Worm (Caenorhabditis elegans) whole organism, L3 larva: ENCODE measurements around the gene dolk-1.

Experiments
- ama-1 ChIP-seq: fragments of 150-350 bp; optimal IDR thresholded peaks from 2 replicates; lab custom pipeline; 2018
- ceh-16 ChIP-seq: sonication (generic microtip); optimal IDR thresholded peaks from 2 replicates; lab custom pipeline; 2017; ENCODE audit warnings: missing biosample characterization, missing genetic modification characterization
- ceh-28 ChIP-seq: fragments of 150-350 bp; optimal IDR thresholded peaks from 2 replicates; lab custom pipeline; 2014; ENCODE audit warnings: missing biosample characterization, missing genetic modification reagents, missing genetic modification characterization
- ceh-82 ChIP-seq: fragments of 150-350 bp; optimal IDR thresholded peaks from 2 replicates; lab custom pipeline; 2014; ENCODE audit warnings: missing biosample characterization, missing genetic modification characterization
- egl-27 ChIP-seq: sonication (generic microtip); optimal IDR thresholded peaks from 4 replicates; lab custom pipeline; 2017; ENCODE audit warnings: missing biosample characterization, missing genetic modification reagents, missing genetic modification characterization
- egl-5 ChIP-seq: fragments of 150-350 bp; optimal IDR thresholded peaks from 2 replicates; lab custom pipeline; 2017; ENCODE audit warnings: missing biosample characterization, missing genetic modification reagents, missing genetic modification characterization, inconsistent platforms
- elt-2 ChIP-seq: sonication (generic microtip); optimal IDR thresholded peaks from 2 replicates; lab custom pipeline; 2016; ENCODE audit warnings: missing genetic modification reagents, mild to moderate bottlenecking, missing genetic modification characterization, missing compliant biosample characterization
- elt-3 ChIP-seq, 3 experiments: fragments of 150-350 bp in 1 of 3; sonication (generic microtip) in 2 of 3; optimal IDR thresholded peaks; 2 replicates in 2 of 3; 4 replicates in 1 of 3; lab custom pipeline; 2014 to 2017; ENCODE audit warnings: missing biosample characterization in 3 of 3, missing genetic modification characterization in 3 of 3
- eor-1 ChIP-seq, 2 experiments: fragments of 150-350 bp; optimal IDR thresholded peaks; 2 replicates each; lab custom pipeline; 2014 to 2018; ENCODE audit warnings: missing biosample characterization in 2 of 2, missing genetic modification characterization in 2 of 2
- fkh-10 ChIP-seq: sonication (generic microtip); optimal IDR thresholded peaks from 2 replicates; lab custom pipeline; 2017; ENCODE audit warnings: missing biosample characterization, missing genetic modification reagents, missing genetic modification characterization
- fos-1 ChIP-seq: fragments of 150-350 bp; optimal IDR thresholded peaks from 2 replicates; lab custom pipeline; 2014; ENCODE audit warnings: missing biosample characterization, missing genetic modification characterization
- hmg-11 ChIP-seq: sonication (generic microtip); optimal IDR thresholded peaks from 2 replicates; lab custom pipeline; 2016; ENCODE audit warnings: missing genetic modification characterization, missing compliant biosample characterization
- lin-15B ChIP-seq: fragments of 150-350 bp; optimal IDR thresholded peaks from 2 replicates; lab custom pipeline; 2014; ENCODE audit warnings: missing biosample characterization, missing genetic modification characterization
- mml-1 ChIP-seq: fragments of 150-350 bp; sonication (generic microtip); optimal IDR thresholded peaks from 3 replicates; lab custom pipeline; 2014; ENCODE audit warnings: missing biosample characterization, missing genetic modification characterization
- nfya-1 ChIP-seq: sonication (generic microtip); optimal IDR thresholded peaks from 2 replicates; lab custom pipeline; 2017; ENCODE audit warnings: missing genetic modification characterization, mild to moderate bottlenecking, missing compliant biosample characterization, antibody characterized with exemption, moderate library complexity; ENCODE audit not compliant: insufficient read depth
- nhr-11 ChIP-seq: fragments of 150-350 bp; optimal IDR thresholded peaks from 2 replicates; lab custom pipeline; 2014; ENCODE audit warnings: missing biosample characterization, missing genetic modification characterization
- nhr-23 ChIP-seq: fragments of 150-350 bp; optimal IDR thresholded peaks from 2 replicates; lab custom pipeline; 2014; ENCODE audit warnings: missing biosample characterization, missing genetic modification reagents, missing genetic modification characterization
- nhr-43 ChIP-seq: sonication (generic microtip); optimal IDR thresholded peaks from 2 replicates; lab custom pipeline; 2016; ENCODE audit warnings: mild to moderate bottlenecking, missing genetic modification characterization, missing compliant biosample characterization; ENCODE audit not compliant: poor library complexity, severe bottlenecking
- nhr-67 ChIP-seq: fragments of 150-350 bp; optimal IDR thresholded peaks from 2 replicates; lab custom pipeline; 2014; ENCODE audit warnings: missing biosample characterization, missing genetic modification characterization
- nhr-77 ChIP-seq: fragments of 150-350 bp; optimal IDR thresholded peaks from 2 replicates; lab custom pipeline; 2014; ENCODE audit warnings: missing biosample characterization, missing genetic modification characterization
- pha-4 ChIP-seq: fragments of 150-350 bp; optimal IDR thresholded peaks from 2 replicates; lab custom pipeline; 2014; ENCODE audit warnings: missing biosample characterization, missing genetic modification reagents, missing genetic modification characterization
- pqm-1 ChIP-seq: fragments of 150-350 bp; optimal IDR thresholded peaks from 2 replicates; lab custom pipeline; 2017; ENCODE audit warnings: missing biosample characterization, missing genetic modification characterization, inconsistent platforms
- skn-1 ChIP-seq: fragments of 150-350 bp; optimal IDR thresholded peaks from 2 replicates; lab custom pipeline; 2014; ENCODE audit warnings: missing biosample characterization, missing genetic modification characterization
- tbx-2 ChIP-seq: sonication (generic microtip); optimal IDR thresholded peaks from 2 replicates; lab custom pipeline; 2016; ENCODE audit warnings: mild to moderate bottlenecking, missing genetic modification characterization, missing compliant biosample characterization
- unc-39 ChIP-seq: sonication (generic microtip); optimal IDR thresholded peaks from 4 replicates; lab custom pipeline; 2017; ENCODE audit warnings: missing biosample characterization, missing genetic modification characterization
- zag-1 ChIP-seq: fragments of 150-350 bp; optimal IDR thresholded peaks from 2 replicates; lab custom pipeline; 2014; ENCODE audit warnings: missing biosample characterization, missing genetic modification characterization
- ztf-11 ChIP-seq: fragments of 150-350 bp; optimal IDR thresholded peaks from 2 replicates; lab custom pipeline; 2014; ENCODE audit warnings: missing biosample characterization, missing genetic modification characterization

Gene dolk-1

DNA sequence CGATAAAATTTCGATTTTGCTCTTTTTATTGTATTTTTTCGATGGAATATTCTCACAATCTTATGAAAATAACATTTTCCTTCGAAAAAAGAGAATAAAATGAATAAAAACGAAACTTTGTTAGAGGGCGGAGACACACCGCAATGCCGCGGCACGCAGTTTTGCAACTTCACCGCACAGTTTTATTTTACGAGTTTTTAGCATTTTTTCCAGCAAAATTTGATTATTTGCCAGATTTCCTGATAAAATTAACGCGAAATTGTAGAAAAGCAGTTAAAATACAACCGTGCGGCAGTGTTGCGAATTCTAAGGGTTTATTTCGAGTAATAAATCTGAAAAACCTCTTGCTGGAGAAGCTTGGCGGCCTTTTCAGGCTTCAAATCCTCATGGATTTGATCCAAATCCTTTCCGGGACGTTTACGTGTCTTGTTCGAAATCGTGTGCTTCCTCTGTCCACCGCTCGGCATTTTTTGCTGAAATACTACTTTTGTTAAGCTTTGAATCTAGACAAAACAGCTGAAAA lies 15.1 kb downstream of the dolk-1 start, which contains the start of gene znf-593:
Gene znf-593 (minus strand): TSS at position 473 of the 523 bp plus-strand sequence.
- TF ChIP-seq elt-2 (tag; lab: Kevin White, UChicago) (peak; percentile 23), ama-1 (lab: Kevin White, UChicago) (peak; percentile 1), hmg-11 (tag; lab: Kevin White, UChicago) (peak; percentile 50), nhr-43 (tag; lab: Kevin White, UChicago) (peak; percentile 56), pha-4 (tag; lab: Kevin White, UChicago) (peak; percentile 32), egl-27 (tag; lab: Kevin White, UChicago) (no peak)

DNA sequence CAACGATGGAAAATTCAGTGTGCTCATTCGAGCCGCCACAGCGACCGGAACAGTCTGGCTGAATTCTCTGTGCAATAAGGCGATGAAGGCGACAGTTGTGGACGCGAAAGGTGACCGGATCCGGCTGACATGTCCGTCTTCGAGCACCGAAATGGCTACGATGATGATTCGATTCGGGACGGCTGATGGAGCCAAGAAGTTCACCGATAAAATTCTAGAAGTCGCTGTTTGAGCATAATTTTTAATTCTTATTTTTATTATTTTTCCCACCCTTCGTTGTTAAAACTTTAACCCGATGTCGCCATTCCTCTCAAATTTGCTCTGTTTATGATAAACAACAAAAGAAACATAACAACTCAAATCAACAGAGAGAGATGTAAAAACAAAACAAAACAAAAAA lies 15.9 kb downstream of the dolk-1 start:
- no peak for TF ChIP-seq nhr-43 (tag; lab: Kevin White, UChicago)
- TF ChIP-seq elt-3 (tag; optimal IDR thresholded peaks at IDR 0.05; lab: Kevin White, UChicago) = no peak

DNA sequence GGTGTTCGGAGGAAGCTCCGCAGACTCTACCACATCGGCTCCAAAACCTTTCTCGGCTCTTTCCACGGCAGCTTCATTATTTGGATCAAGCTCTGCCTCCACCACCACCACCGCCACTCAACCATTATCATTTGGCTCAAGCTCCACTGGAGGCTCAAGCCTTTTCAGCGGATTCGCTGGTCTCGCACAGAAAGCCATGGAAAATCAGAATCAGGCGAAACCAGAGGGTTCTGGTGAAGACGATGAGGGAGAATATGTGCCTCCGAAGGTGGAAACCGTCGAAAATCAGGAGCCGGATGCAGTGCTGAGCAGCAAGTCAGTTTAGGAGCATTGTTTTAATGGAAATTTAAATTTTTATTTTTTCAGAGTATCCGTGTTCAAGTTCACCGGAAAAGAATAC lies 16.3 kb downstream of the dolk-1 start:
- no peak for TF ChIP-seq egl-5 (tag; lab: Kevin White, UChicago)
- TF ChIP-seq fkh-10 (GFP tag; lab: Kevin White, UChicago) = no peak
- no peak for TF ChIP-seq hmg-11 (tag; lab: Kevin White, UChicago)

DNA sequence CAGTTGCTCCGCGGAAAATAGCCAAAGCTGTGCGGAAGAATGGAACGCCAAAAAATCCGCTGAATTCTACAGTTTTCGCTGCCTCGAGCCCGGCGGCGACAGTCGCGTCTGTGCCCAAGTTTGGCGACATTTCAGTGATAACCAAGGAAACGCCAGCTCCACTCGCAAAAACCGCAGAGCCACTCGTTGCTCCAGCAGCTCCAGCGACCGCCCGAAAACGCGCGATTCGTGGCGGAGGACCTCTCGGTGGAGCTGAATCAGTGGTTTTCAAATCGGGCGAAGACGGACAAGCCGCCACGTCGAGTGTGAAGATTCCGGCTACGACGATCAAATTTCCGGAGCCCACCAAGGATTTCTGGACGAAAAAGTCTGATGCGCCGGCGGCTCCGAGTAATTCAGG lies 17.2 kb downstream of the dolk-1 start:
- TF ChIP-seq ceh-28 = no peak
- no peak for TF ChIP-seq fos-1 (tag; lab: Kevin White, UChicago)
- TF ChIP-seq zag-1 = no peak
- no peak for TF ChIP-seq ama-1 (lab: Kevin White, UChicago)
- TF ChIP-seq eor-1 (tag; optimal IDR thresholded peaks at IDR 0.05; lab: Kevin White, UChicago) = no peak
- no peak for TF ChIP-seq unc-39 (tag; lab: Kevin White, UChicago)
- TF ChIP-seq skn-1 (tag; lab: Kevin White, UChicago) = no peak
- TF ChIP-seq nhr-11 (tag; lab: Kevin White, UChicago) = no peak
- no peak for TF ChIP-seq ceh-82
- no peak for TF ChIP-seq elt-3 (tag; optimal IDR thresholded peaks at IDR 0.05; lab: Kevin White, UChicago)
- TF ChIP-seq tbx-2 (tag; lab: Kevin White, UChicago) = no peak

DNA sequence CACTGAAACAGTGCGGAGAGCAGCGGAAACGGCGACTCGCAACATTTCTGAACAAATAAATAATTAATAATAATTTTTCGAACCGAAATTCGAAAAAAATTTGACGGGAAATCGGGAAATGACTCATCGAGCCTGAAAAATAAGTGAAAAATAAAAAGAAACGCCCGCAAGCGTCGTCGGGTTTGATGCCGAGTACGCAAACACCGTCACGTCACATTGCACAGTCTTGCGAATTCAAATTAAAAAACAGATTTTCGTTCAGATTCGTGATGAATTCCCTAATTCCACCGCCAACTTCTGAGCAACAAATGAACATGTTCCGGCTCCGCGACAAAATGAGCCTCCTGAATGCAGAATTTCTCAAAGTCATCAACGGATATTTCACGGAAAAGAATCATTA lies 17.8 kb downstream of the dolk-1 start, which contains the start of the genes ndab-1 and npp-16:
Gene ndab-1 (minus strand): TSS at position 47 of the 400 bp plus-strand sequence.
Gene npp-16 (plus strand): TSS at position 263 of the 400 bp plus-strand sequence.
- TF ChIP-seq ztf-11 (tag; lab: Kevin White, UChicago) = no peak
- TF ChIP-seq zag-1 = no peak
- TF ChIP-seq unc-39 (tag; lab: Kevin White, UChicago) = no peak
- TF ChIP-seq lin-15B (tag; lab: Kevin White, UChicago) = peak; percentile 33
- no peak for TF ChIP-seq ama-1 (lab: Kevin White, UChicago)
- peak; percentile 6 for TF ChIP-seq pha-4 (tag; lab: Kevin White, UChicago)
- peak; percentile 54 for TF ChIP-seq nfya-1 (tag; lab: Kevin White, UChicago)
- peak; percentile 24 for TF ChIP-seq hmg-11 (tag; lab: Kevin White, UChicago)
- no peak for TF ChIP-seq skn-1 (tag; lab: Kevin White, UChicago)

DNA sequence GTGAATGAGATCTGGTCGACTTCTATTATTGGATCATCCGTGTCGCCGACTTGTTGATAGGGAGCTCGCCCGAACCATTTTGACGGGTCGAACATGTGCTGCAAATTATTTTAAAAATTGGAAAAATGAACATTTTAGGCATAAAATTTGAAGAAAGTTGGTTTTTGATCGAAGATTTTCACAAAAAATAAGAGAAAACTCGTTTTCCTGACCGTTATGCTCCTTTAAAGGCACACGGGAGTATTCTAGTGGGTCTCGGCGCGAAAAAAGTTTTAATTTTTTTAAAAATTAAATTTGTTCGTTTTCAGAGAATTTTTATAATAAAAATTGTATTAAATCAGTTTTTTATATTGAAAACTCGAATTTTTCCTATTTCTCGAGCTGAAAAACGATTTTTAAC lies 19.2 kb downstream of the dolk-1 start, which contains the start of gene Y56A3A.16:
Gene Y56A3A.16 (minus strand): TSS at position 101 of the 400 bp plus-strand sequence.
- TF ChIP-seq elt-3 (tag; optimal IDR thresholded peaks at IDR 0.05; lab: Kevin White, UChicago) (no peak), ceh-16 (tag; lab: Kevin White, UChicago) (no peak), nhr-67 (no peak), pqm-1 (tag; lab: Kevin White, UChicago) (no peak), nhr-11 (tag; lab: Kevin White, UChicago) (no peak), ama-1 (lab: Kevin White, UChicago) (no peak), ceh-28 (no peak), mml-1 (tag; lab: Kevin White, UChicago) (no peak), zag-1 (no peak), egl-5 (tag; lab: Kevin White, UChicago) (no peak), skn-1 (tag; lab: Kevin White, UChicago) (no peak), nhr-77 (tag; lab: Kevin White, UChicago) (no peak), lin-15B (tag; lab: Kevin White, UChicago) (no peak), nhr-23 (no peak)
